Worm (Caenorhabditis elegans) whole organism, mixed stage, embryonic: ENCODE results near the gene rab-6.1.

Experiments
- ceh-39 ChIP-seq: fragments of 150-350 bp; optimal IDR thresholded peaks from 2 replicates; lab custom pipeline; 2014; ENCODE audit warnings: missing biosample characterization, missing genetic modification characterization
- ces-1 ChIP-seq: fragments of 150-350 bp; optimal IDR thresholded peaks from 2 replicates; lab custom pipeline; 2014; ENCODE audit warnings: missing biosample characterization, missing genetic modification reagents, missing genetic modification characterization
- elt-1 ChIP-seq: sonication (generic microtip); optimal IDR thresholded peaks from 2 replicates; lab custom pipeline; 2017; ENCODE audit warnings: missing genetic modification characterization, mild to moderate bottlenecking, missing compliant biosample characterization, antibody characterized with exemption, moderate library complexity, borderline replicate concordance; ENCODE audit not compliant: insufficient read depth
- lsy-2 ChIP-seq: fragments of 150-350 bp; optimal IDR thresholded peaks from 2 replicates; lab custom pipeline; 2014; ENCODE audit warnings: missing biosample characterization, missing genetic modification characterization
- nhr-2 ChIP-seq: fragments of 150-350 bp; optimal IDR thresholded peaks from 2 replicates; lab custom pipeline; 2014; ENCODE audit warnings: missing biosample characterization, missing genetic modification characterization
- sptf-1 ChIP-seq: sonication (generic microtip); optimal IDR thresholded peaks from 2 replicates; lab custom pipeline; 2017; ENCODE audit warnings: mild to moderate bottlenecking, missing genetic modification characterization, moderate library complexity, missing compliant biosample characterization
- unc-62 ChIP-seq: fragments of 150-350 bp; optimal IDR thresholded peaks from 2 replicates; lab custom pipeline; 2014; ENCODE audit warnings: missing biosample characterization, missing genetic modification reagents, missing genetic modification characterization

DNA sequence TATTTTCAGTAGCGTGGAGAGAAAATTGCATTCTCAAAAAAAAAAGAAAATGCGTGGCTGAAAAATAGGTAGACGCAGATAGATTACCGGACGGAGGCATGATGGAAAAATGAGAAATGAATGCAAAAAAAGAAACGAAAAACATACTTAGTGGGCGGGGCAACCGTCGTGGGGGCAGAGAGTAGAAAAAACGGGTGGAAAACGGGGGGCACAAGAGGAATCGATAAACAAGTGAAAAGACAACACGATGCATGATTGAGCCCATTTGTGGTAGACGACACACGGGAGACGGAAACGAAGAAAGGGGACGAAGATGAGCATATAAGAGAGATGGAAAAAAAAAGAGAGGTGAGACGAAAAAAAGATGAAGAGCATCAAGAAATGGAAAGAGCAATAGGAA is 17.2 kb downstream of the rab-6.1 start:
- no peak for TF ChIP-seq unc-62 (GFP tag; lab: Kevin White, UChicago)
- no peak for TF ChIP-seq elt-1 (tag; lab: Kevin White, UChicago)
- no peak for TF ChIP-seq ceh-39 (tag; lab: Kevin White, UChicago)
- no peak for TF ChIP-seq sptf-1 (tag; lab: Kevin White, UChicago)
- TF ChIP-seq lsy-2 (tag; lab: Kevin White, UChicago), result no peak
- TF ChIP-seq ces-1 (GFP tag; lab: Kevin White, UChicago), result no peak
- no peak for TF ChIP-seq nhr-2 (tag; lab: Kevin White, UChicago)
